Worm (Caenorhabditis elegans) whole organism, late embryonic: Measurements from ENCODE around the gene cyp-44A1.

Source experiments
- ama-1 ChIP-seq: fragments of 150-350 bp; optimal IDR thresholded peaks from 2 replicates; lab custom pipeline; 2014
- elt-2 ChIP-seq: sonication (generic microtip); optimal IDR thresholded peaks from 2 replicates; lab custom pipeline; 2016; ENCODE audit warnings: missing genetic modification reagents, missing genetic modification characterization, missing compliant biosample characterization
- lin-11 ChIP-seq: fragments of 200-800 bp; sonication (Bioruptor generic); optimal IDR thresholded peaks from 2 replicates; lab custom pipeline; 2018; ENCODE audit warnings: mild to moderate bottlenecking, missing genetic modification characterization, missing compliant biosample characterization
- nfya-1 ChIP-seq: sonication (generic microtip); optimal IDR thresholded peaks from 2 replicates; lab custom pipeline; 2017; ENCODE audit warnings: missing genetic modification characterization, mild to moderate bottlenecking, missing compliant biosample characterization, antibody characterized with exemption, moderate library complexity
- pqm-1 ChIP-seq: sonication (generic microtip); optimal IDR thresholded peaks from 2 replicates; lab custom pipeline; 2016; ENCODE audit warnings: missing genetic modification characterization, missing compliant biosample characterization
- ztf-16 ChIP-seq: sonication (generic microtip); optimal IDR thresholded peaks from 2 replicates; lab custom pipeline; 2017; ENCODE audit warnings: missing genetic modification characterization, missing compliant biosample characterization

- TF ChIP-seq lin-11 (tag; lab: Kevin White, UChicago) (no peak), elt-2 (tag; lab: Kevin White, UChicago) (no peak), nfya-1 (tag; lab: Kevin White, UChicago) (no peak), ztf-16 (tag; lab: Kevin White, UChicago) (no peak), pqm-1 (tag; lab: Kevin White, UChicago) (no peak), ama-1 (lab: Kevin White, UChicago) (no peak)
These were observed 2.7 kb upstream of the cyp-44A1 start, which contains the start of gene F12A10.8 for ce11 chrII:5500986-5501657.
